Worm (Caenorhabditis elegans) whole organism, L2 larva: ENCODE measurements around the gene F40G12.4.

ENCODE experiments used
- alr-1 ChIP-seq: fragments of 150-350 bp; optimal IDR thresholded peaks from 2 replicates; lab custom pipeline; 2014; ENCODE audit warnings: missing biosample characterization, missing genetic modification characterization
- aly-2 ChIP-seq: fragments of 150-350 bp; optimal IDR thresholded peaks from 2 replicates; lab custom pipeline; 2014; ENCODE audit warnings: missing biosample characterization, missing genetic modification characterization
- elt-3 ChIP-seq: sonication (generic microtip); optimal IDR thresholded peaks from 2 replicates; lab custom pipeline; 2017; ENCODE audit warnings: missing biosample characterization, missing genetic modification characterization
- lin-11 ChIP-seq: fragments of 150-350 bp; sonication (generic microtip); optimal IDR thresholded peaks from 2 replicates; lab custom pipeline; 2014; ENCODE audit warnings: missing biosample characterization, missing genetic modification characterization, inconsistent platforms, mixed read lengths
- lin-13 ChIP-seq: fragments of 150-350 bp; optimal IDR thresholded peaks from 2 replicates; lab custom pipeline; 2014; ENCODE audit warnings: missing biosample characterization, missing genetic modification reagents, missing genetic modification characterization
- nhr-237 ChIP-seq: fragments of 150-350 bp; optimal IDR thresholded peaks from 2 replicates; lab custom pipeline; 2014; ENCODE audit warnings: missing biosample characterization, missing genetic modification characterization
- nhr-77 ChIP-seq: fragments of 150-350 bp; optimal IDR thresholded peaks from 2 replicates; lab custom pipeline; 2014; ENCODE audit warnings: missing biosample characterization, missing genetic modification characterization
- snpc-4 ChIP-seq: fragments of 150-350 bp; optimal IDR thresholded peaks from 2 replicates; lab custom pipeline; 2014; ENCODE audit warnings: missing biosample characterization, missing genetic modification characterization
- unc-62 ChIP-seq: fragments of 150-350 bp; optimal IDR thresholded peaks from 2 replicates; lab custom pipeline; 2014; ENCODE audit warnings: missing biosample characterization, missing genetic modification reagents, missing genetic modification characterization
- ztf-4 ChIP-seq: fragments of 150-350 bp; optimal IDR thresholded peaks from 2 replicates; lab custom pipeline; 2014; ENCODE audit warnings: missing biosample characterization, missing genetic modification characterization

- TF ChIP-seq snpc-4 (tag; lab: Kevin White, UChicago) (no peak), lin-13 (GFP tag; lab: Kevin White, UChicago) (no peak), ztf-4 (tag; lab: Kevin White, UChicago) (no peak), nhr-237 (tag; lab: Kevin White, UChicago) (no peak), lin-11 (no peak), unc-62 (GFP tag; lab: Kevin White, UChicago) (no peak), nhr-77 (tag; lab: Kevin White, UChicago) (no peak), aly-2 (tag; lab: Kevin White, UChicago) (no peak), alr-1 (tag; lab: Kevin White, UChicago) (no peak), elt-3 (no peak)
These were observed 42.6 kb upstream of the F40G12.4 start, which contains the start of gene ddn-3 for ce11 chrV:14311115-14311514.
